Worm (Caenorhabditis elegans): ENCODE results near the gene ZC513.2.

The ZC513.2 gene

DNA sequence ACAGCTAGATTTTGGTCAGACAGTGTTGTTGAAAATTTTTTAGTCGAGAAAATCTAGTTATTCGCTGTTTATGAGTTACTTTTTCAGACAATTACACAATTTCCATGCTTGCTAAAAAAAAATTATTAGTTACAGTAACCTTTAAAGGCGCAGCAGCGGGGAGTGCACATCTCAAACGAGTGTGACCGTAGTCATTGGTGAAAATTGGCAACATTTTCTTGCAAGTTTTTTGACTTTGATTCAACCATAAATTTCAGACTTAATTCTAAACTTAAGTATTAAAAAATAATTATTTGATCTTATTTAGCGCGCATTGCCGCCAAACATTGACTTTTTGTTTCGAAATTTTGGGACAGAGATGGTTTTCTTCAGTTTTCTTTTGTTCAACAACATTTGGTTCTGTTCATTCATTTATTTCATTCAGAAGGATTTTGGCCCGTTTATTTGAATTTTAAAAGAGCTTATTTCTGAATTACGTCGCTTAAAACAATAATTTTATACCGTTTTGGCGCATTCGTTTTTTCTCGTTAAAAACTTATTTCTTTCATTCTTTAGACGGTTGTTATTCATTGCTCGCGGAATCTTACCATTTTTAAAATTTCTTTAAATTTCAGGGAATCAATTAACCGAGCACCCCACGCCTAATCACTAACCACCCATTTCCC, 25.3 kb upstream of the ZC513.2 start, which contains the start of gene oma-2:
TSS of gene oma-2 (plus strand) at position 615 of the 665 bp plus-strand sequence.
- TF ChIP-seq mef-2 (tag; optimal IDR thresholded peaks at IDR 0.05), result no peak
- no peak for TF ChIP-seq snu-23 (GFP tag; optimal IDR thresholded peaks at IDR 0.05)
- no peak for TF ChIP-seq jun-1 (tag; optimal IDR thresholded peaks at IDR 0.05)
- TF ChIP-seq nhr-19 (GFP tag; conservative IDR thresholded peaks at IDR 0.05), result no peak
- TF ChIP-seq lsy-2 (tag; optimal IDR thresholded peaks at IDR 0.05), result peak in 1 of 2 experiments; percentile 7
- TF ChIP-seq alr-1 (tag; optimal IDR thresholded peaks at IDR 0.05; ENCODE audit: borderline replicate concordance), result no peak
- TF ChIP-seq mep-1 (tag; optimal IDR thresholded peaks at IDR 0.05), result no peak

ce11 chrV:8031121-8031520, 23.1 kb upstream of the ZC513.2 start, which contains the start of gene vars-1:
Gene vars-1 (plus strand): TSS chrV:8031411.
- peak; percentile 74 to 84 for TF ChIP-seq lsy-2 (tag; optimal IDR thresholded peaks at IDR 0.05)
- no peak for TF ChIP-seq hlh-4 (tag; optimal IDR thresholded peaks at IDR 0.05)
- TF ChIP-seq egl-27 (tag; optimal IDR thresholded peaks at IDR 0.05), result no peak
- peak; percentile 96 to 98 for TF ChIP-seq lin-35 (GFP tag; optimal IDR thresholded peaks at IDR 0.05)
- peak in 2 of 3 experiments; percentile 47 to 69 for TF ChIP-seq ceh-82 (tag; optimal IDR thresholded peaks at IDR 0.05)
- TF ChIP-seq dpl-1 (GFP tag; optimal IDR thresholded peaks at IDR 0.05), result peak; percentile 92 to 97 (median 97)
- no peak for TF ChIP-seq ces-1 (GFP tag; optimal IDR thresholded peaks at IDR 0.05)
- TF ChIP-seq nhr-85 (tag), result peak; percentile 65
- TF ChIP-seq Y116A8C.19 (tag; optimal IDR thresholded peaks at IDR 0.05; ENCODE audit: borderline replicate concordance), result no peak
- peak; percentile 51 for TF ChIP-seq dsc-1 (tag; optimal IDR thresholded peaks at IDR 0.05)
- TF ChIP-seq C04F5.9 (tag; optimal IDR thresholded peaks at IDR 0.05), result no peak
- TF ChIP-seq nhr-84 (tag; optimal IDR thresholded peaks at IDR 0.05), result no peak
- TF ChIP-seq hpl-2 (GFP tag; optimal IDR thresholded peaks at IDR 0.05), result no peak
- no peak for TF ChIP-seq ceh-63 (GFP tag; optimal IDR thresholded peaks at IDR 0.05)
- TF ChIP-seq sox-4 (tag; optimal IDR thresholded peaks at IDR 0.05), result no peak
- TF ChIP-seq lir-3 (tag; optimal IDR thresholded peaks at IDR 0.05; ENCODE audit: poor library complexity), result no peak
- TF ChIP-seq hlh-17 (GFP tag; optimal IDR thresholded peaks at IDR 0.05; ENCODE audit: borderline replicate concordance), result no peak
- TF ChIP-seq skn-1 (tag; optimal IDR thresholded peaks at IDR 0.05), result peak; percentile 57
- TF ChIP-seq nhr-12 (tag; optimal IDR thresholded peaks at IDR 0.05), result no peak
- TF ChIP-seq sup-37 (GFP tag; optimal IDR thresholded peaks at IDR 0.05), result no peak
- TF ChIP-seq nhr-11 (tag; optimal IDR thresholded peaks at IDR 0.05), result no peak
- peak; percentile 66 for TF ChIP-seq tbx-2 (tag; optimal IDR thresholded peaks at IDR 0.05)
- TF ChIP-seq nhr-71 (tag; optimal IDR thresholded peaks at IDR 0.05), result peak; percentile 74
- TF ChIP-seq nhr-237 (tag; optimal IDR thresholded peaks at IDR 0.05), result no peak
- TF ChIP-seq sptf-1 (tag; optimal IDR thresholded peaks at IDR 0.05), result no peak
- TF ChIP-seq elt-3 (tag; optimal IDR thresholded peaks at IDR 0.05), result no peak
- peak; percentile 0 for TF ChIP-seq aly-2 (tag; optimal IDR thresholded peaks at IDR 0.05)
- TF ChIP-seq ceh-88 (GFP tag; IDR thresholded peaks at IDR 0.05), result no peak
- TF ChIP-seq vab-15 (tag; optimal IDR thresholded peaks at IDR 0.05), result no peak
- no peak for TF ChIP-seq pax-3 (tag; optimal IDR thresholded peaks at IDR 0.05)
- TF ChIP-seq lin-39 (tag; optimal IDR thresholded peaks at IDR 0.05), result peak; percentile 6
- peak; percentile 97 to 99 for TF ChIP-seq efl-1 (optimal IDR thresholded peaks at IDR 0.05)
- peak; percentile 97 to 100 for TF ChIP-seq efl-1 (GFP tag; optimal IDR thresholded peaks at IDR 0.05 in 1 of 2)
- TF ChIP-seq mdl-1 (tag; optimal IDR thresholded peaks at IDR 0.05), result peak in 1 of 2 experiments; percentile 7
- TF ChIP-seq nhr-77 (tag; optimal IDR thresholded peaks at IDR 0.05), result peak; percentile 51
- no peak for TF ChIP-seq unc-30 (tag; optimal IDR thresholded peaks at IDR 0.05)
- no peak for TF ChIP-seq ceh-90 (tag; optimal IDR thresholded peaks at IDR 0.05)
- TF ChIP-seq unc-98 (GFP tag; IDR thresholded peaks at IDR 0.05), result no peak
- no peak for TF ChIP-seq zag-1 (tag; optimal IDR thresholded peaks at IDR 0.05)
- TF ChIP-seq nhr-76 (tag; optimal IDR thresholded peaks at IDR 0.05), result no peak
- TF ChIP-seq unc-130 (tag; optimal IDR thresholded peaks at IDR 0.05), result peak; percentile 63
- TF ChIP-seq grh-1 (GFP tag; IDR thresholded peaks at IDR 0.05), result no peak
- TF ChIP-seq efl-3 (GFP tag; optimal IDR thresholded peaks at IDR 0.05), result no peak
- TF ChIP-seq unc-62 (GFP tag; optimal IDR thresholded peaks at IDR 0.05), result no peak
- no peak for TF ChIP-seq ets-5 (GFP tag; IDR thresholded peaks at IDR 0.05)

Measured in whole organism, L1 larva.